Fruit fly (Drosophila melanogaster) Kc167 (cell line): ENCODE measurements around the gene FoxP.

Experiments used
- Myc ChIP-seq: fragments of >200 bp; optimal IDR thresholded peaks from 2 replicates; lab custom pipeline; 2017; ENCODE audit warnings: missing external identifiers
- Sin3A ChIP-seq: fragments of >200 bp; optimal IDR thresholded peaks from 2 replicates; lab custom pipeline; 2018; ENCODE audit warnings: missing external identifiers
- h ChIP-seq: fragments of >200 bp; optimal IDR thresholded peaks from 3 replicates; lab custom pipeline; 2018; ENCODE audit warnings: missing external identifiers
- insv ChIP-seq: fragments of >200 bp; optimal IDR thresholded peaks from 3 replicates; lab custom pipeline; 2018; ENCODE audit warnings: missing external identifiers
- psq ChIP-seq: fragments of >200 bp; optimal IDR thresholded peaks from 2 replicates; lab custom pipeline; 2017; ENCODE audit warnings: missing external identifiers
- ttk ChIP-seq: sonication (Bioruptor generic); optimal IDR thresholded peaks from 2 replicates; lab custom pipeline; 2017; ENCODE audit warnings: missing external identifiers

DNA sequence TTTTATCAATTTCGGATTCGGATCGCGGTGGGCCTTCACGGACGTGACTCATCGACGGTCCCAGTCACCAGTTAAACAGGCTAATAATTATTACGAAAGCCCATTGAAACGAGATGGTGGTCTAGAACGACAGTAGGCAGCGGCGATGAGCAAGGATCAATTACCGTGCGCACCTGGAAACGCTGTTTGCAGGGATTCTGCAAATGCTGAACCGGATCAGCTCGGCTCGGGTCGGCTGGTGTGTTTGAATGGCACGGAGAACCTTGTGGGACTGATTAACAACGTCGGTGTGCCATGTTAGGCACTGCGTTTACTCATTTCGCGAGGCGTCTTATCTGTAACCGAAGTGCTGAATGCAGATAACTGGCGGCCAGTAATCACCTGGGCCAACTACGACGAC lies 43.5 kb upstream of the FoxP start, which contains the start of gene Whamy:
- no peak for TF ChIP-seq Myc (lab: Kevin White, UChicago)
- no peak for TF ChIP-seq psq (lab: Kevin White, UChicago)
- no peak for TF ChIP-seq ttk (lab: Kevin White, UChicago)
- TF ChIP-seq Sin3A (lab: Kevin White, UChicago), result no peak
- no peak for TF ChIP-seq h
- TF ChIP-seq insv (lab: Kevin White, UChicago), result no peak
